Fruit fly (Drosophila melanogaster) whole organism, embryonic: ENCODE measurements around the gene Octbeta2R.

ENCODE experiments used
- Atf-2 ChIP-seq: fragments of 200-800 bp; sonication (Bioruptor generic); optimal IDR thresholded peaks from 2 replicates; lab custom pipeline; 2016; ENCODE audit warnings: missing biosample characterization, missing genetic modification characterization
- BtbVII ChIP-seq: fragments of 200-800 bp; sonication (Bioruptor generic); optimal IDR thresholded peaks from 3 replicates; lab custom pipeline; 2017; ENCODE audit warnings: missing biosample characterization, mild to moderate bottlenecking, missing genetic modification characterization
- CG10147 ChIP-seq: fragments of 200-800 bp; sonication (Bioruptor generic); optimal IDR thresholded peaks from 2 replicates; lab custom pipeline; 2019; ENCODE audit warnings: missing biosample characterization, mild to moderate bottlenecking, missing genetic modification characterization, moderate library complexity
- CG10209 ChIP-seq: fragments of 200-800 bp; sonication (Bioruptor generic); optimal IDR thresholded peaks from 3 replicates; lab custom pipeline; 2017; ENCODE audit warnings: missing biosample characterization, mild to moderate bottlenecking, missing genetic modification characterization, missing genetic modification reagents
- CG1024 ChIP-seq: fragments of 200-800 bp; sonication (Bioruptor generic); IDR thresholded peaks from 2 replicates; pipeline ENCODE4 v1.3.6; 2022; ENCODE audit warnings: missing biosample characterization, missing genetic modification characterization
- CG10431 ChIP-seq: fragments of 200-800 bp; sonication (Bioruptor generic); optimal IDR thresholded peaks from 3 replicates; lab custom pipeline; 2018; ENCODE audit warnings: missing biosample characterization, mild to moderate bottlenecking, missing genetic modification characterization
- CG11247 ChIP-seq: fragments of 200-800 bp; sonication (Bioruptor generic); IDR thresholded peaks from 2 replicates; pipeline ENCODE4 v1.3.6; 2022; ENCODE audit warnings: missing biosample characterization, missing genetic modification characterization
- CG12659 ChIP-seq: fragments of 200-800 bp; sonication (Bioruptor generic); optimal IDR thresholded peaks from 3 replicates; lab custom pipeline; 2017; ENCODE audit warnings: mild to moderate bottlenecking, missing biosample characterization, missing genetic modification reagents, missing genetic modification characterization
- CG15011 ChIP-seq: fragments of 200-800 bp; sonication (Bioruptor generic); optimal IDR thresholded peaks from 3 replicates; lab custom pipeline; 2018; ENCODE audit warnings: missing biosample characterization, mild to moderate bottlenecking, missing genetic modification characterization
- CG15269 ChIP-seq: fragments of 200-800 bp; sonication (Bioruptor generic); optimal IDR thresholded peaks from 2 replicates; lab custom pipeline; 2018; ENCODE audit warnings: missing biosample characterization, mild to moderate bottlenecking, missing genetic modification characterization, moderate library complexity
- CG15601 ChIP-seq: fragments of 200-800 bp; sonication (Bioruptor generic); optimal IDR thresholded peaks from 3 replicates; lab custom pipeline; 2019; ENCODE audit warnings: missing biosample characterization, mild to moderate bottlenecking, missing genetic modification characterization, moderate library complexity
- CG31224 ChIP-seq: fragments of 200-800 bp; sonication (Bioruptor generic); IDR thresholded peaks from 2 replicates; pipeline ENCODE4 v1.3.6; 2022; ENCODE audit warnings: missing biosample characterization, missing genetic modification characterization
- CG32772 ChIP-seq: fragments of 200-800 bp; sonication (Bioruptor generic); IDR thresholded peaks from 2 replicates; pipeline ENCODE4 v1.3.6; 2022; ENCODE audit warnings: missing biosample characterization, missing genetic modification characterization
- CG3995 ChIP-seq: fragments of 200-800 bp; sonication (Bioruptor generic); optimal IDR thresholded peaks from 3 replicates; lab custom pipeline; 2016; ENCODE audit warnings: missing biosample characterization, missing genetic modification characterization
- CG7372 ChIP-seq: fragments of 200-800 bp; sonication (Bioruptor generic); IDR thresholded peaks from 2 replicates; pipeline ENCODE4 v1.3.6; 2022; ENCODE audit warnings: missing biosample characterization, missing genetic modification characterization
- CG7556 ChIP-seq: fragments of 200-800 bp; sonication (Bioruptor generic); optimal IDR thresholded peaks from 2 replicates; lab custom pipeline; 2017; ENCODE audit warnings: missing biosample characterization, mild to moderate bottlenecking, missing genetic modification characterization
- CG7987 ChIP-seq: fragments of 200-800 bp; sonication (Bioruptor generic); optimal IDR thresholded peaks from 2 replicates; lab custom pipeline; 2018; ENCODE audit warnings: missing biosample characterization, mild to moderate bottlenecking, missing genetic modification characterization, moderate library complexity
- CG8388 ChIP-seq: fragments of 200-800 bp; sonication (Bioruptor generic); optimal IDR thresholded peaks from 2 replicates; lab custom pipeline; 2019; ENCODE audit warnings: missing biosample characterization, mild to moderate bottlenecking, missing genetic modification characterization, moderate library complexity
- CG8765 ChIP-seq: fragments of 200-800 bp; sonication (Bioruptor generic); IDR thresholded peaks from 2 replicates; pipeline ENCODE4 v1.3.6; 2022; ENCODE audit warnings: missing biosample characterization, missing genetic modification characterization
- Chrac-16 ChIP-seq: fragments of 200-800 bp; sonication (Bioruptor generic); optimal IDR thresholded peaks from 3 replicates; lab custom pipeline; 2016; ENCODE audit warnings: missing biosample characterization, missing genetic modification characterization
- CoRest ChIP-seq: fragments of 200-800 bp; sonication (Bioruptor generic); optimal IDR thresholded peaks from 3 replicates; lab custom pipeline; 2018; ENCODE audit warnings: missing biosample characterization, mild to moderate bottlenecking, missing genetic modification characterization, moderate library complexity
- CrebB ChIP-seq: fragments of 200-800 bp; sonication (Bioruptor generic); optimal IDR thresholded peaks from 3 replicates; lab custom pipeline; 2018; ENCODE audit warnings: missing biosample characterization, mild to moderate bottlenecking, missing genetic modification characterization
- D19A ChIP-seq: fragments of 200-800 bp; optimal IDR thresholded peaks from 3 replicates; lab custom pipeline; 2019; ENCODE audit warnings: missing biosample characterization, mild to moderate bottlenecking, missing genetic modification characterization, moderate library complexity
- Dek ChIP-seq: fragments of 200-800 bp; sonication (Bioruptor generic); optimal IDR thresholded peaks from 3 replicates; lab custom pipeline; 2019; ENCODE audit warnings: missing biosample characterization, mild to moderate bottlenecking, missing genetic modification characterization, moderate library complexity
- Dip2 ChIP-seq: fragments of 200-800 bp; sonication (Bioruptor generic); IDR thresholded peaks from 2 replicates; pipeline ENCODE4 v1.3.6; 2022; ENCODE audit warnings: missing biosample characterization, missing genetic modification characterization
- Eip74EF ChIP-seq, 2 experiments: fragments of 200-800 bp in 1 of 2; fragments of >200 bp in 1 of 2; sonication (Bioruptor generic) in 1 of 2; optimal IDR thresholded peaks; 2 replicates each; lab custom pipeline; 2017 to 2019; ENCODE audit warnings: missing biosample characterization in 2 of 2, missing genetic modification characterization in 2 of 2, mild to moderate bottlenecking in 1 of 2, moderate library complexity in 1 of 2
- Ets65A ChIP-seq: fragments of 200-800 bp; sonication (Bioruptor generic); peaks from one replicate; lab custom pipeline; 2016; ENCODE audit warnings: missing biosample characterization, missing genetic modification characterization
- Gug ChIP-seq: fragments of 200-800 bp; sonication (Bioruptor generic); IDR thresholded peaks from 4 replicates; pipeline ENCODE4 v1.3.6; 2022; ENCODE audit warnings: missing biosample characterization, missing genetic modification characterization
- HmgD ChIP-seq: fragments of 200-800 bp; sonication (Bioruptor generic); optimal IDR thresholded peaks from 3 replicates; lab custom pipeline; 2016; ENCODE audit warnings: missing biosample characterization, missing genetic modification characterization
- Hmr ChIP-seq: fragments of 200-800 bp; sonication (Bioruptor generic); optimal IDR thresholded peaks from 3 replicates; lab custom pipeline; 2017; ENCODE audit warnings: mild to moderate bottlenecking, missing biosample characterization, missing genetic modification reagents, missing genetic modification characterization
- Hr3 ChIP-seq: fragments of 200-800 bp; sonication (Bioruptor generic); optimal IDR thresholded peaks from 3 replicates; lab custom pipeline; 2016; ENCODE audit warnings: missing biosample characterization, missing genetic modification characterization
- Jarid2 ChIP-seq: fragments of 200-800 bp; sonication (Bioruptor generic); optimal IDR thresholded peaks from 3 replicates; lab custom pipeline; 2017; ENCODE audit warnings: mild to moderate bottlenecking, missing biosample characterization, missing genetic modification reagents, missing genetic modification characterization
- NFAT ChIP-seq: fragments of 200-800 bp; sonication (Bioruptor generic); IDR thresholded peaks from 2 replicates; pipeline ENCODE4 v1.3.6; 2022; ENCODE audit warnings: missing biosample characterization, missing genetic modification characterization
- Oli ChIP-seq: fragments of 200-800 bp; sonication (Bioruptor generic); optimal IDR thresholded peaks from 2 replicates; lab custom pipeline; 2018; ENCODE audit warnings: missing biosample characterization, mild to moderate bottlenecking, missing genetic modification characterization, moderate library complexity
- Rfx ChIP-seq: fragments of 200-800 bp; sonication (Bioruptor generic); IDR thresholded peaks from 2 replicates; pipeline ENCODE4 v1.3.6; 2022; ENCODE audit warnings: missing biosample characterization, missing genetic modification characterization
- ara ChIP-seq: fragments of 200-800 bp; sonication (Bioruptor generic); IDR thresholded peaks from 2 replicates; pipeline ENCODE4 v1.3.6; 2022; ENCODE audit warnings: missing biosample characterization, missing genetic modification characterization
- caup ChIP-seq: fragments of 200-800 bp; sonication (Bioruptor generic); optimal IDR thresholded peaks from 3 replicates; lab custom pipeline; 2017; ENCODE audit warnings: missing biosample characterization, mild to moderate bottlenecking, missing genetic modification characterization, moderate library complexity; ENCODE audit not compliant: severe bottlenecking
- crc ChIP-seq: fragments of 200-800 bp; sonication (Bioruptor generic); optimal IDR thresholded peaks from 2 replicates; lab custom pipeline; 2016; ENCODE audit warnings: missing biosample characterization, missing genetic modification characterization
- hth ChIP-seq: fragments of >200 bp; optimal IDR thresholded peaks from 2 replicates; lab custom pipeline; 2017; ENCODE audit warnings: inconsistent platforms
- inv ChIP-seq: fragments of 200-800 bp; sonication (Bioruptor generic); IDR thresholded peaks from 2 replicates; pipeline ENCODE4 v1.3.6; 2022; ENCODE audit warnings: missing biosample characterization, missing genetic modification characterization; ENCODE audit not compliant: partially characterized antibody
- lbe ChIP-seq: fragments of 200-800 bp; sonication (Bioruptor generic); optimal IDR thresholded peaks from 2 replicates; lab custom pipeline; 2016; ENCODE audit warnings: missing biosample characterization, mild to moderate bottlenecking, missing genetic modification characterization
- lmd ChIP-seq: fragments of 200-800 bp; sonication (Bioruptor generic); IDR thresholded peaks from 2 replicates; pipeline ENCODE4 v1.3.6; 2022; ENCODE audit warnings: missing biosample characterization, missing genetic modification characterization
- mirr ChIP-seq: fragments of 200-800 bp; sonication (Bioruptor generic); optimal IDR thresholded peaks from 3 replicates; lab custom pipeline; 2018; ENCODE audit warnings: missing biosample characterization, mild to moderate bottlenecking, missing genetic modification characterization
- run ChIP-seq: fragments of 200-800 bp; sonication (Bioruptor generic); optimal IDR thresholded peaks from 3 replicates; lab custom pipeline; 2018; ENCODE audit warnings: missing biosample characterization, mild to moderate bottlenecking, missing genetic modification characterization
- sd ChIP-seq: fragments of 200-800 bp; sonication (Bioruptor generic); optimal IDR thresholded peaks from 3 replicates; lab custom pipeline; 2018; ENCODE audit warnings: missing biosample characterization, mild to moderate bottlenecking, missing genetic modification characterization, moderate library complexity
- stc ChIP-seq: fragments of 200-800 bp; sonication (Bioruptor generic); IDR thresholded peaks from 2 replicates; pipeline ENCODE4 v1.3.6; 2022; ENCODE audit warnings: missing biosample characterization, missing genetic modification characterization
- unc-4 ChIP-seq: fragments of 200-800 bp; sonication (Bioruptor generic); IDR thresholded peaks from 2 replicates; pipeline ENCODE4 v1.3.6; 2022; ENCODE audit warnings: missing biosample characterization, missing genetic modification characterization; ENCODE audit not compliant: partially characterized antibody
- unpg ChIP-seq: fragments of 200-800 bp; sonication (Bioruptor generic); optimal IDR thresholded peaks from 3 replicates; lab custom pipeline; 2018; ENCODE audit warnings: missing biosample characterization, mild to moderate bottlenecking, missing genetic modification characterization, moderate library complexity
- vfl ChIP-seq: fragments of 200-800 bp; sonication (Bioruptor generic); optimal IDR thresholded peaks from 2 replicates; lab custom pipeline; 2016; ENCODE audit warnings: missing biosample characterization, missing genetic modification characterization

Gene Octbeta2R

DNA sequence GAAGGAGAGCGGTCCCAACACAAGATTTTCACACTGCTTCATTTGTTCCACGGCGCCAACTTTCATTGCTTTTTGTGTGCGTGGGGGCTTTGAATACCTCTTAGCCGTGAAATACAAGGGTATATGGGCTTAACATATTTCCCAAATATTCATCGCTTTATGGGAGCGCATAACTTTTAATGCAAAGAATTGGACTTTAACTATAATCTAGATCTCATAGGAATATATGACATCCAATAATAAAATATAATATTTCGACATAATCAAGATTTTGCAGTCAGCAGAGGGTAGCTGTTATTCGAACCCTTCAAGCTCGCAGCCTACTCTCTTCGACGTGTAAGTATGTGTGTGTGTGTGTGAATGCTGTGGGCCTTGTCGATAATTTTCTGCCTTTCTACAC is 3.9 kb downstream of the Octbeta2R start (continued):
- TF ChIP-seq Chrac-16 (GFP tag; lab: Kevin White, UChicago) (peak; percentile 2), CG8388 (GFP tag; lab: Kevin White, UChicago) (no peak), hth (lab: Kevin White, UChicago) (no peak), CG7556 (peak; percentile 51), vfl (no peak), crc (no peak), Gug (GFP tag; lab: Robert Waterston, UW) (0 out of 4 replicates have a peak, but pooled peaks have one; percentile 14), CG10147 (GFP tag; lab: Kevin White, UChicago) (no peak), CG31224 (GFP tag; lab: Robert Waterston, UW) (no peak), CrebB (tag; lab: Kevin White, UChicago) (no peak), stc (GFP tag; lab: Robert Waterston, UW) (peak; percentile 51; the same call in 1 of the 2 replicates), CG11247 (no peak), Atf-2 (no peak), CG8765 (no peak), CoRest (peak; percentile 14), ara (no peak), CG1024 (GFP tag; lab: Robert Waterston, UW) (no peak), CG3995 (GFP tag; lab: Kevin White, UChicago) (no peak), CG7987 (GFP tag; lab: Kevin White, UChicago) (no peak), CG32772 (GFP tag; lab: Robert Waterston, UW) (no peak), CG15601 (tag; lab: Kevin White, UChicago) (no peak)

DNA sequence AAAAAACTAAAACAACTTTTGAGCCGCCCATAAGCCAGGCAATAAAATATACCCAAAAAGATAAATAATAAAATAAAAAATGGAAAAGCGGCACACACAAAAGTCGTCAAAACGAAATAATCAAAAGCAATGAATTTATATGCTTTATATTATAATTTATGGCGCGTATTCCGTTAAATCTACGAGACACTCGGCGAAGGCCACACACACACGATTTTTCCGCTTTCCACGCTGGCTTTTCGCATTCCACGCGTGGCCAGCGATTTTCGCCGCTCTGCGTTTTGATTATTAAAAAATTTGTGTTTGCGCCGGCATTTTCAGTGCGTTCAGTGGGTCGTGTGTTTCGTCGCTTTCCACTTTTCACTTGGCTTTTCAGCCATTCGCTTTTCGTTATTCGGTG is 26.8 kb downstream of the Octbeta2R start:
- peak; percentile 72 for TF ChIP-seq Ets65A (GFP tag; lab: Kevin White, UChicago)
- TF ChIP-seq sd (tag; lab: Kevin White, UChicago) = peak; percentile 55
- no peak for TF ChIP-seq CG7372 (GFP tag; lab: Robert Waterston, UW)

DNA sequence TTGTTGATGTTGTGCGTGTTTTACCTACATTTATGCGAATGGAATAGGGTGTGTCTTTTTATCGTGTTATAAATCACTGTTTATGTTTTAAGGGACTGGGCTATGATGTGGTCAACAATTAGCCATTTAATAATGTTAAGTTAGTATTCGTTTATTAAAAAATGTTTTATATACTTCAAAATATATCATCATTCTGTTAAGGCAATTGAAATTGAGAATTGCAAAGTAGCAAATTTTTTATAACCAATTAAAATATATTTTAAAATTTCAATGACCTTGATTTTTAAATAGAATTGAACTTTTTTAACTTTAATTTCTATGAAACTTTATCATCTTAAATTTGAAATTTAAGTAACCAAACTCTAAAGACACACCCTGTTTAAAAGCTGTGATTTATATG is 33.5 kb downstream of the Octbeta2R start:
- TF ChIP-seq unc-4 (no peak), Dek (tag; lab: Kevin White, UChicago) (peak; percentile 29), inv (GFP tag; lab: Robert Waterston, UW) (no peak), CG10431 (GFP tag; lab: Kevin White, UChicago) (no peak), Eip74EF (GFP tag; optimal IDR thresholded peaks at IDR 0.05; lab: Kevin White, UChicago) (peak in 1 of 2 experiments; percentile 49), CG15269 (peak; percentile 71), caup (GFP tag; lab: Kevin White, UChicago) (peak; percentile 6), HmgD (GFP tag; lab: Kevin White, UChicago) (no peak), lmd (GFP tag; lab: Robert Waterston, UW) (peak; percentile 35; the same call in 1 of the 2 replicates), D19A (tag; lab: Kevin White, UChicago) (no peak), Hmr (GFP tag; lab: Kevin White, UChicago) (peak; percentile 44), CG1024 (GFP tag; lab: Robert Waterston, UW) (no peak), Oli (tag; lab: Kevin White, UChicago) (peak; percentile 31), run (tag; lab: Kevin White, UChicago) (peak; percentile 32), NFAT (GFP tag; lab: Robert Waterston, UW) (no peak), Hr3 (no peak), mirr (GFP tag; lab: Kevin White, UChicago) (no peak), CG12659 (GFP tag; lab: Kevin White, UChicago) (peak; percentile 30), CG10209 (GFP tag; lab: Kevin White, UChicago) (peak; percentile 9), lbe (GFP tag; lab: Kevin White, UChicago) (no peak), Rfx (no peak), BtbVII (GFP tag; lab: Kevin White, UChicago) (peak; percentile 14), Jarid2 (GFP tag; lab: Kevin White, UChicago) (no peak), CG15011 (GFP tag; lab: Kevin White, UChicago) (peak; percentile 22), unpg (peak; percentile 45), Dip2 (no peak)
